Worm (Caenorhabditis elegans) whole organism, L2 larva: ENCODE results near the gene ubh-3.

ENCODE experiments used
- elt-1 ChIP-seq: fragments of 150-350 bp; optimal IDR thresholded peaks from 2 replicates; lab custom pipeline; 2014; ENCODE audit warnings: missing biosample characterization, missing genetic modification characterization
- lin-39 ChIP-seq: fragments of 150-350 bp; optimal IDR thresholded peaks from 2 replicates; lab custom pipeline; 2014; ENCODE audit warnings: missing biosample characterization, missing genetic modification reagents, missing genetic modification characterization
- nhr-12 ChIP-seq: fragments of 150-350 bp; optimal IDR thresholded peaks from 2 replicates; lab custom pipeline; 2014; ENCODE audit warnings: missing biosample characterization, missing genetic modification characterization
- nhr-237 ChIP-seq: fragments of 150-350 bp; optimal IDR thresholded peaks from 2 replicates; lab custom pipeline; 2014; ENCODE audit warnings: missing biosample characterization, missing genetic modification characterization
- sma-3 ChIP-seq: sonication (generic microtip); optimal IDR thresholded peaks from 2 replicates; lab custom pipeline; 2016; ENCODE audit warnings: missing genetic modification reagents, missing genetic modification characterization, missing compliant biosample characterization
- unc-55 ChIP-seq: fragments of 150-350 bp; sonication (generic microtip); optimal IDR thresholded peaks from 3 replicates; lab custom pipeline; 2014; ENCODE audit warnings: missing biosample characterization, missing genetic modification reagents, missing genetic modification characterization

DNA sequence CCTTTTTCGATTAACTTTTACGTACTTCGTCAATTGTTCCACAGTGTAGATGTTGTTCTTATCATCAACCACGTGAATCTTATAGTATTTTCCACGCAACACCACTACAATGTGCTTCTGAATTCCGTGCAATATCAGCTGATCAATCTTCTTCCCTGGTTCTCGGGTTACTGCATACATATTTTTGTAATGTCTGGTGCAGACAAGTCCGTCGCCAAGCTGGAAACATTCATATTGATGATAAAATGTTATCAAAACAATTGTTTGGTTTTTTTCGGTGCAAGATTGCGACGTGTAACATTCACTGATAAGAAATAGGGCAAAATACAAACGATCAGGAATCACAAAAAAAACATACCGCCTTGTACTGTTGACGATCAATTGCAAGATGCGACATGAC is 16.1 kb downstream of the ubh-3 start:
- TF ChIP-seq nhr-237 (tag; lab: Kevin White, UChicago) (no peak), elt-1 (tag; lab: Kevin White, UChicago) (no peak), nhr-12 (tag; lab: Kevin White, UChicago) (no peak), sma-3 (GFP tag; lab: Kevin White, UChicago) (no peak), lin-39 (tag; lab: Kevin White, UChicago) (no peak), unc-55 (no peak)
